Fruit fly (Drosophila melanogaster) whole organism, pupa: ENCODE results near the gene smp-30.
A peak's percentile ranks its signal among the peaks of the same experiment; 100 is the strongest.

Source experiments
- CG14655 ChIP-seq: fragments of 200-800 bp; sonication (Bioruptor generic); optimal IDR thresholded peaks from 3 replicates; lab custom pipeline; 2017; ENCODE audit warnings: mild to moderate bottlenecking, missing biosample characterization, missing genetic modification reagents, missing genetic modification characterization
- CG17806 ChIP-seq: fragments of 200-800 bp; sonication (Bioruptor generic); optimal IDR thresholded peaks from 2 replicates; lab custom pipeline; 2018; ENCODE audit warnings: missing biosample characterization, mild to moderate bottlenecking, missing genetic modification characterization, moderate library complexity
- CG34367 ChIP-seq: fragments of 200-800 bp; sonication (Bioruptor generic); optimal IDR thresholded peaks from 2 replicates; lab custom pipeline; 2018; ENCODE audit warnings: missing biosample characterization, mild to moderate bottlenecking, missing genetic modification characterization
- CG4496 ChIP-seq: fragments of 200-800 bp; sonication (Bioruptor generic); IDR thresholded peaks from 3 replicates; pipeline ENCODE4 v1.3.6; 2022; ENCODE audit warnings: missing biosample characterization, missing genetic modification characterization
- CG8159 ChIP-seq: fragments of 200-800 bp; sonication (Bioruptor generic); optimal IDR thresholded peaks from 3 replicates; lab custom pipeline; 2018; ENCODE audit warnings: missing biosample characterization, mild to moderate bottlenecking, missing genetic modification characterization, moderate library complexity
- CG8301 ChIP-seq: fragments of 200-800 bp; sonication (Bioruptor generic); optimal IDR thresholded peaks from 2 replicates; lab custom pipeline; 2018; ENCODE audit warnings: missing biosample characterization, mild to moderate bottlenecking, missing genetic modification characterization
- CG9948 ChIP-seq: fragments of 200-800 bp; sonication (Bioruptor generic); optimal IDR thresholded peaks from 2 replicates; lab custom pipeline; 2018; ENCODE audit warnings: missing biosample characterization, mild to moderate bottlenecking, missing genetic modification characterization, moderate library complexity
- D1 ChIP-seq: fragments of 200-800 bp; sonication (Bioruptor generic); optimal IDR thresholded peaks from 2 replicates; lab custom pipeline; 2018; ENCODE audit warnings: missing biosample characterization, mild to moderate bottlenecking, missing genetic modification characterization, moderate library complexity
- EcR ChIP-seq: fragments of 200-800 bp; sonication (Bioruptor generic); optimal IDR thresholded peaks from 3 replicates; lab custom pipeline; 2019; ENCODE audit warnings: missing biosample characterization, missing genetic modification characterization, mild to moderate bottlenecking, moderate library complexity, missing genetic modification reagents
- fd96Ca ChIP-seq: fragments of 200-800 bp; sonication (Bioruptor generic); IDR thresholded peaks from 3 replicates; pipeline ENCODE4 v1.3.6; 2022; ENCODE audit warnings: missing biosample characterization, missing genetic modification characterization
- rn ChIP-seq: fragments of 200-800 bp; sonication (Bioruptor generic); IDR thresholded peaks from 2 replicates; pipeline ENCODE4 v1.3.6; 2022; ENCODE audit warnings: missing biosample characterization, missing genetic modification characterization

DNA sequence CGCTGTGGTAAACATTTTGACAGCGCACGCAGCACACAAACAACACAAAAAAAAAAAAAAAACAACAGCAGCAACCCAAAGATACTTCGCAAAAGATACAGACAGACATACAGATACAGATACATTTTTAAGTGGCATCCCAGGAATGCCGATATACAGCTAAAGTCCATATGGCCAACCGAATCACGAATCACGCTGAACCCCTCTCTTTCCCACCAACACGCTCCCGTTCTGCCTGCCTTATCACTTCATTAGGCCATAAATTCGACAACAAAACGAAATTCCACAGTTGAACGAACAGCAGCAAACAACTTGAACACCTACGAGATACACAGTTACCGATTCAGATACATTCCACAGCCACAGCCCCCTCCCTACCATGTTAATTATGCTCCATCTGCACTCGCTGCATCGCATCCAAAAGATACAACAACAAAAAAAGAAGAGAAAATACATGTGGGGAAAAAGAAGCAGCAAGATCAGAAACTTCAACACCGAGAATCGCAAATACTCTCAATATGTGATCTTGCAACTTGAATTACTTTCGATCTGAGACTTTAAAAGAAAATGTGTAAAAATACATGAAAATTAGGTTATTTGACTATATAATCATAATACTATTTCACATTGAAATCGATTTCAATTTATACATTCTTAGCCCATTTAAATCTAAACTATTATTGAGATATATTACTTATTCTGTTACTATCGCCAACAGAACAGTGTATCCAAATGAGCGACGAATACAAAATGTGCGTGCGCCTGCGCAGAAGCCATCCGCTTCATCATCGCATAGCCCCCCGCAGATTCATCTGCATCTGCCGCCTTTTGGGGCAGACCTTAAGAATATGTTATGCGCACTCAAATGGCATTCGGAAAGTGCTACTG lies 34.6 kb downstream of the smp-30 start:
- TF ChIP-seq rn (GFP tag; lab: Robert Waterston, UW) (no peak), CG17806 (peak; percentile 29), CG34367 (tag; lab: Kevin White, UChicago) (peak; percentile 20), CG14655 (GFP tag; lab: Kevin White, UChicago) (peak; percentile 64), EcR (GFP tag; lab: Kevin White, UChicago) (peak; percentile 28), CG8159 (tag; lab: Kevin White, UChicago) (peak; percentile 53), CG8301 (tag; lab: Kevin White, UChicago) (peak; percentile 7), D1 (tag; lab: Kevin White, UChicago) (no peak), CG9948 (peak; percentile 58), CG4496 (GFP tag; lab: Robert Waterston, UW) (0 out of 3 replicates have a peak, but pooled peaks have one; percentile 33), fd96Ca (GFP tag; lab: Robert Waterston, UW) (no peak)
